Worm (Caenorhabditis elegans): ENCODE results near the gene Y54F10BM.23.
"Not testable (repeated sequence)": the region's sequence is repeated elsewhere in the genome, so short reads cannot be mapped to it uniquely, and the experiment has no call there.

Y54F10BM.23 gene

DNA sequence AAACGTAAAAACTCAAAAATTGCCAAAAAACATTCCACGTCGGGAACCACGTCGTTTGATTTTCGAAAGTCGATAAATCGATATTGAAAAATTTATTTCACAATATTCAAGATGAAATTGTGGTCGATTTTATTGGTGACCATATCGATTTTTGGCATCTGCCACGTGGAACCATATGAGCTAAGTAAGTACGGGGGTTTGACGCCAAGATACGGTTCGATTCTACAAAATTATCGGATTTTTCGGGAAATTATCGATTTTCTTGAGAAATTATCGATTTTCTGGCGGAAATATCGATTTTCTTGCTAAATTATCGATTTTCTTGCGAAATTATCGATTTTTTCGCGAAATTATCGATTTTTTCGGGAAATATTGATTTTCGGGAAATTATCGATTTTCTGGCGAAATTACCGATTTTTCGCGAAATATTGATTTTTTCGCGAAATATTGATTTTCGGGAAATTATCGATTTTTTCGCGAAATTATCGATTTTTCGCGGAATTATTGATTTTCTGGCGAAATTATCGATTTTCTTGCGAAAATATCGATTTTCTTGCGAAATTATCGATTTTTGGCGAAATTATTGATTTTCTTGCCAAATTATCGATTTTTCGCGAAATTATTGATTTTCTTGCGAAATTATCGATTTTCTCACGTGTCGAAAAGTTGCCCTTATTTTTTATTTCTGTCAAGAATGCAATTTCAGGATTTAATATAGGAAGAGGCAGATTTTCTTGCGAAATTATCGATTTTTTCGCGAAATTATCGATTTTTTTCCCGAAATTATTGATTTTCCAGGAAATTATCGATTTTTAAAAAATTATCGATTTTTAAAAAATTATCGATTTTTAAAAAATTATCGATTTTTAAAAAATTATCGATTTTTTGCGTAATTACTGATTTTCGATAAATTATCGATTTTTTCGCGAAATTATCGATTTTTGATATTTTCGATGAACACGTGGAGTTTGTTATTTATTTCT, 2.9 kb upstream of the Y54F10BM.23 start, which contains the start of gene Y54F10BM.3:
Gene Y54F10BM.3, plus strand, starts transcription at position 51 of the 983 bp plus-strand sequence.
- TF ChIP-seq W03F9.2 (tag; optimal IDR thresholded peaks at IDR 0.05) (no peak), him-1 (tag; optimal IDR thresholded peaks at IDR 0.05) (no peak)

DNA sequence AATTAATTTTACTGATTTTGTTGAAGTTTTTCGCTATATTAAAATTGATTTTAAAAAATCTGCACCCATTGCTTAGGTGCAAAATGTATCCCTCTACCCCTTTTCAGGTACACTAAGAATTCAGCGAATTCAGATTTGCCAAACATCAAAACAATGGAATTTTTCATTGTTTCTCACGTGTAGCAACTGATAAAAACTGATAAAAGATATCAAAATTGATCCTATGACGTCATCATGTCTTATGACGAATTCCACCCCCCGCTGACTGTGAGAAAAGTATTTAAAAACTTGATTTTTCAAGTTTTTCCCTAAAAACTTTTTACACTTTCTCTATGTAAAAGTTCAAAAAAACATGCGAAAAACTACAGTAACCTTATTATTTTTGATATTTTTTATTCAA, 1.2 kb upstream of the Y54F10BM.23 start, which contains the start of gene Y54F10BM.22:
Gene Y54F10BM.22, plus strand, starts transcription at position 331 of the 400 bp plus-strand sequence.
- TF ChIP-seq W03F9.2 (tag; optimal IDR thresholded peaks at IDR 0.05) (no peak), dao-5 (tag; optimal IDR thresholded peaks at IDR 0.05) (no peak), him-1 (tag; optimal IDR thresholded peaks at IDR 0.05) (no peak)

DNA sequence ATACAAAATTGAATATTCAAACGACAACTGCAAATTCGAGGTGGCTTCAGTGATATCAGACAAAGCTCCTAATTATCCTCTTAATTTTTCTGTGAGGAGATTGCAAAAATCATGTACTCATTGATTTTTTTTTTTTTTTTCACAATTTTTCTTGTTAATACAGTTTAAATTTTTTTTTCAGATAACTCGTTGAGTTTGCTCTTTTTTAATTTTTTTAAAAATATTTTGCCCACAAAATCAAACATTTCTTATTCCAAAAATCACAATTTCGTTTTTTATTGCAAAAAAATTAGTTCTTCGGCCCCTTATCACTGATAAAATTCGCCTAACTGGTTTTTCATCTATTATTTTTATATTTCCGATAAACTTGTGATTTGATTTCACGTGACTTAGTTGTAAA, 2.5 kb downstream of the Y54F10BM.23 start, which contains the start of gene Y54F10BM.21:
Gene Y54F10BM.21, plus strand, starts transcription at position 301 of the 400 bp plus-strand sequence.
- TF ChIP-seq dao-5 (tag; optimal IDR thresholded peaks at IDR 0.05): no peak
- TF ChIP-seq W03F9.2 (tag; optimal IDR thresholded peaks at IDR 0.05): no peak
- TF ChIP-seq him-1 (tag; optimal IDR thresholded peaks at IDR 0.05): no peak

DNA sequence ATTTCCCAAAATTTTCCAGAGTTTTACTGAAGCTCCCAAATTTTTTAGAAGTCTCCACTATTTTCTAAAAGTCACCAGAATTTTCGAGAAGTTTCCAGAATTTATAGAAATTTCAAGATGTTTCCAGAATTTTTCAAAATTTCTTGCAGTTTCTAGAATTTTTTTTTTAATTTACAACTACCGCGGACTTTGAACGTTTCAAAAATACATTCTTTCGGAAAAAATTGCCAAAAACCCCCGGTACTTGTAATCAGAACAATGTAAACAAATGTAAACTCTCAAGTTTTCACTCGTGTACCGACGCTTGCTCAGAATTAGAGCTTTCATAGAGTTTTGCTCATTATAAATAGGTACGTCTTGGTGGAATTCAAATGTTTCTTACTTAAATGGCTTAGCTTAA, 6.6 kb downstream of the Y54F10BM.23 start, which contains the start of gene fbxa-39:
Gene fbxa-39, plus strand, starts transcription at position 301 of the 400 bp plus-strand sequence.
- TF ChIP-seq W03F9.2 (tag; optimal IDR thresholded peaks at IDR 0.05): no peak
- no peak for TF ChIP-seq dao-5 (tag; optimal IDR thresholded peaks at IDR 0.05)
- TF ChIP-seq him-1 (tag; optimal IDR thresholded peaks at IDR 0.05): no peak

DNA sequence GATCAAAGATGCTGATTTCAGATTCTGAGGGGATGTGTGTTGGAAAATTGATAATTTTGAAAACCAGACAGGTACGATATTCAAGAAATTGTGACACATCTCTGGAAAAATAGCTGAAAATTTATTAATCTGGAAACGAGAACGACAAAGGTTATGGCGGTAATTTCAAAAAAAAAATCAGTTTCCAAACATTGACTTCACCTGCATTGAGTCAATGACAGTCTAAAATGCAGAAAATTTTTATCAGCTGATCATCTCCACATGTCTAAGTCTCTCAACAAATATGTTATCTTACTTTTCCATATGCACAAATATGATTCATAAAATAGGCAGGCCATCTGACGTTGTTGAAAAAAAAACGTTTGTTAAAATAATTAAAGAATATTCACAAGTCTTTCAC, 7.3 kb downstream of the Y54F10BM.23 start, which contains the start of gene fbxa-48:
Gene fbxa-48, minus strand, starts transcription at position 101 of the 400 bp plus-strand sequence.
- TF ChIP-seq dao-5 (tag; optimal IDR thresholded peaks at IDR 0.05): no peak
- no peak for TF ChIP-seq W03F9.2 (tag; optimal IDR thresholded peaks at IDR 0.05)
- TF ChIP-seq him-1 (tag; optimal IDR thresholded peaks at IDR 0.05): no peak

DNA sequence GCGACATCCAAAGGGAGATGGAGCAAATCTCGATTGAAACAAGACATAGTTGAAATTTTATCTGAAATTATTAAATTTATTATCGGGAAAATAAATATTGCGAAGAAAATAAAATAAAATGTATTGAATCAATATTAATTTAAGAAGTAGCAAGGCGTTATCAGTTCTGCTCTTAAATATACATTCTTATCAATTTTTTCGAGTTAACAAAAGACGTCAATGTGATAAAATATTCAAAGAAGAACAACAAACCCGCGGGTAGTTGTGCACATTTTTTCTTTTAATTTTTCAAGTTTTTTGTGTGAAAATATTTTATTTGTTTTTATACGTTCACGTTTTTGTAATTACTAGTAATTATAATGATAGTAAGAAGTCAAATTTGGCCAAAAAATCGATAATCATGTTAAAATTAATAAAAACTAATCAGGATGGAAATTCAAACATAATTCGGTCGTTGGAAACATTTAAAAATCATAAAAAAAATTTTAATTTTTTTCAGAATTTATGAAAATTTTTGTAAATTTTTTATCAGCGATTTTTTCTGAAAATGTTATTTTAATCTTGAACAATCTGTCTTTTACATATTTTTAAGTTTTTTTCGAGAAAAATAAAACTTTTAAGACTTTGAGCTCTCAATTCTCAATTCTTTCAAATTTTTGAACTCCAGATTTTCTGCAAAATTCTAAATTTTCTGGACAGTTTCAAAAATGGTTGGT, 13.2 kb downstream of the Y54F10BM.23 start, which contains the start of gene fbxa-9:
Gene fbxa-9, plus strand, starts transcription at position 666 of the 716 bp plus-strand sequence.
- TF ChIP-seq dao-5 (tag; optimal IDR thresholded peaks at IDR 0.05): no peak
- TF ChIP-seq him-1 (tag; optimal IDR thresholded peaks at IDR 0.05): no peak
- no peak for TF ChIP-seq W03F9.2 (tag; optimal IDR thresholded peaks at IDR 0.05)

DNA sequence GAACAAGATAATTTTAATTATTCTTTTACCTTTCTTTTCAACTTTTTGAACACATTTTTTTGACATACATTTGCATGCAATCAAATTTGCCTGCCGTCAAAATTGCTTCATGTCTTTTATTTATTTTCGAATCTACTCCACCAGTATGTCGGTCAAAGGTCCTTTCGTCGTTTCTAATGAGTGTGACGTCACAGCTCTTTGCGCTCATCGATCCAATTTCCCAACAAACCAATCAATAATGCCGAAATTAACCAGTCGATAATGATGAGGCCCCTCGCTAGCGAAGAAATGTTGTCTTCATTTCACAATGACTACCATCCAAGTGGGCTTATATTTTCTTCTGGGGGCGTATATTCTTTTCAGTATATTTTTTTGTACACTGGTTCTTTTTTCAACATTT, 16.4 kb downstream of the Y54F10BM.23 start, which contains the start of gene Y54F10BM.6:
Gene Y54F10BM.6, plus strand, starts transcription at position 301 of the 400 bp plus-strand sequence.
- no peak for TF ChIP-seq dao-5 (tag; optimal IDR thresholded peaks at IDR 0.05)

DNA sequence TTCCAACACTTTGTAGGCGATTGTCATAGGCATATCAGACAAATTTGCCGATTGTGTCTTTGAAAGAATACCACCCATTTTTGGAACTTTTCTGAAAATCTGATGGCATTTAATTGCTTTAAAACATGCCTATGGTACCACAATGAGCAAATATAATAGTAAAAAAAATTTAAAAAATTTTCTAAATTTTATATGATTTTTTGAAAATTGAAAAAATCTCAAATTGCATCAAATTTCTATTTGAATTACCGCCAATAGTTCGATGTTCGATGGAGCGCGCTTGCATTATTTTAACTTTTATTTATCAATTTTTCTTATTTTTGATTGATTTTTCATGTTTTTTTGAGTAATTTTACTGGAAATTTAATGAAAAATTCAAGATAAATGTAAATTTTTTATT, 18.0 kb downstream of the Y54F10BM.23 start, which contains the start of gene fbxa-42:
Gene fbxa-42, minus strand, starts transcription at position 101 of the 400 bp plus-strand sequence.
- TF ChIP-seq him-1, W03F9.2, dao-5 (tag; optimal IDR thresholded peaks at IDR 0.05): not testable (repeated sequence)

DNA sequence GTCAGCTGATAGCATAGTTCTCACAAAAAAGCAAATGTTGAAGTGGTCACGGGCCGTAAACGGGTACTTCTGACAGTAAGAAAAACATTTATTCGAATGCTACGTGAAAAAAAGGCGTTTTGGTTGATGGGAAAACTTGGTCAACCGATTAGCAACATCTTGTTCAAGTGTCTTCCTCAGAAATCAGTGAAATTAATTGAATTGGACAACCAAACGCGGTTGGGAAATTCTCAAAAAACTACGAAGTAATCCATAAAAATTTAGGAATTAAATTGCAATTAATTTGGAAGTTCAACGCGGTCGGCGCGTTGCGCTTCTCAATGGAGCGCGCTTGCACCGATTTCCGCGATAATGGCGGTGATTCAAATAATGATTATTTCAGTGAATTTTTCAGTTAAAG, 20.0 kb downstream of the Y54F10BM.23 start:
- TF ChIP-seq him-1 (tag; optimal IDR thresholded peaks at IDR 0.05) (no peak), dao-5 (tag; optimal IDR thresholded peaks at IDR 0.05) (no peak), W03F9.2 (tag; optimal IDR thresholded peaks at IDR 0.05) (no peak)

DNA sequence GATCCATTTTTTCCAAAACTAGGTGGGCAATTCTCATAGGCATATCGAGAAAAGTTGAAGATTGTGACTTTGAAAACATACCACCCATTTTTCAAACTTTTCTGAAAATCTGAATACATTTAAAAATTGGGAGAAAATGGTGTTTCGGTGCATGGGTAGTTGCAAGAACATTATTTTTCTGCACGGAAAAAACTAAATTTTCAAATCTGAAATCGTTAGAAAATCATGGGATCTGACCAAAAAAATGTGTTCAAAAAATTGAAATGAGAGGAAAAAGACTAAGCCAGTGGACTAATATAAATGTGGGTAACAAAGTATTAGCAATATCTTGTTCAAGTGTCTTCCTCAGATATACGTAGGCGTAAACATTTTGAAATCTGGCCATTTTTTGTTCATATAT, 20.5 kb downstream of the Y54F10BM.23 start, which contains the start of gene fbxa-43:
Gene fbxa-43, minus strand, starts transcription at position 101 of the 400 bp plus-strand sequence.
- no peak for TF ChIP-seq him-1 (tag; optimal IDR thresholded peaks at IDR 0.05)
- TF ChIP-seq dao-5 (tag; optimal IDR thresholded peaks at IDR 0.05): no peak
- TF ChIP-seq W03F9.2 (tag; optimal IDR thresholded peaks at IDR 0.05): no peak

DNA sequence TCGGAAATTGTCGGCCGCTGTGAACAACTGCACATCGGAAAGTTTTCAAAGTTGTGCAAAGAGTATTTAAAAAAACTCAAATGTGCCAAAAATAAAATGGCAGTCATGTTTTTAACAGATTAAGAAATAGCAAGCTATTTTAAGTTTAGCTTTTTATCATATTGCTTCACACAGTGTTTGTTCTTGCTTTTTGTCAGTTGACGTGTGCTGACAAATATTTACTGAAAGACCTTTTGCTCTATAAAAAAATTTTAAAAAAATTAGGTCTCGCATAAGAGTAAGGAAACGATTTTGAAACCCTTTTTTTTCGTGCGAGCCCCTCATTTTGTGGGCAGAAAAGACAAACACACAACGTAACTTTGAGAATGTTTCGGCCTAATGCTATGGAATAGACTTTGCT, 23.8 kb downstream of the Y54F10BM.23 start, which contains the start of gene fbxa-71:
Gene fbxa-71, plus strand, starts transcription at position 301 of the 400 bp plus-strand sequence.
- TF ChIP-seq dao-5 (tag; optimal IDR thresholded peaks at IDR 0.05): no peak
- TF ChIP-seq him-1 (tag; optimal IDR thresholded peaks at IDR 0.05): no peak
- TF ChIP-seq W03F9.2 (tag; optimal IDR thresholded peaks at IDR 0.05): no peak

DNA sequence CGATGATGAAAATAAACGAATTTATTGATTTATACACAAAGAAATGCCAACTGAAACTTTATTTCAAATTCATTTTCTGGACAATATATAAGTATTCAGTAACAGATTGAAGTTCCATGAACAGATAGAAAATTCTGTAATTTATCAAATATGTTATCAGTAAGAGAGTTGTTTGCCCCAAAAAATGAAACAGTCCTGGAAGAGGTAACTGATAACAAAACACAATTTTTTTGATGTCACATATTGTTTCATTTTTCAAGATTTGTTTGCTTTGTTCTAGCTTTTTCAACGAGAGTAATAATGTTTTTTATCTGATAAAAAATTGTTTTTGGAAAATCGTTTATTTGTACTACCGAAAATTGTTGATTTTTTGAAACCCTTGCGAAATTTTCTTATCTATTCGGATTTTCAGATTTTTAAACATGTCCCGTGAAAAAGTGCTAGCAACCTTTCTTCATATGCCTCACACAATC, 26.3 kb downstream of the Y54F10BM.23 start, which contains the start of gene fbxa-73:
Gene fbxa-73, plus strand, starts transcription at position 423 of the 473 bp plus-strand sequence.
- TF ChIP-seq him-1 (tag; optimal IDR thresholded peaks at IDR 0.05) (no peak), dao-5 (tag; optimal IDR thresholded peaks at IDR 0.05) (no peak), W03F9.2 (tag; optimal IDR thresholded peaks at IDR 0.05) (no peak)

DNA sequence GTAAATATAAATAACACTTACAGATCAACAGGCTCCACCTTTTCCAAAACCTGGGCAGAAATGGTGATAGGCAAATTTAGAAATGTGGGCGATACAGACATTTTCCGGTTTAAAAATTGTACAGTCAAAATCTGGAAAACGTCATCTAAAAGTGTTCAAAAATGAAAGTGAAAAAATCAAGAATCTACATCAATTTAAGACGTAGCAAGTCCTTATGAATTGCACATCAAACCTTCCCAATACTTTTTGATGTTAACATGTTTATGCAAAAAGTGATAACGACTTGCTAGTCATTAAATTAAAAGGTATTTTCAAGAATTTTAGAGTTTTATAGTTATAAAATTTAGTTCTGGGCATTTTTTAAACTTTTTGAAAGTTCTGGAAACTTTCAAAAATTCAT, 28.0 kb downstream of the Y54F10BM.23 start, which contains the start of gene fbxa-7:
Gene fbxa-7, minus strand, starts transcription at position 101 of the 400 bp plus-strand sequence.
- TF ChIP-seq dao-5 (tag; optimal IDR thresholded peaks at IDR 0.05) (no peak), him-1 (tag; optimal IDR thresholded peaks at IDR 0.05) (no peak), W03F9.2 (tag; optimal IDR thresholded peaks at IDR 0.05) (no peak)
